Worm (Caenorhabditis elegans) whole organism, L4/young adult: Measurements from ENCODE around the gene cpg-1.

ENCODE experiments used
- dao-5 ChIP-seq: sonication (generic microtip); optimal IDR thresholded peaks from 2 replicates; lab custom pipeline; 2016; ENCODE audit warnings: missing genotype, missing genetic modification characterization, moderate library complexity, missing compliant biosample characterization
- him-1 ChIP-seq: sonication (generic microtip); optimal IDR thresholded peaks from 2 replicates; lab custom pipeline; 2016; ENCODE audit warnings: missing genotype, missing genetic modification reagents, missing genetic modification characterization, missing compliant biosample characterization

DNA sequence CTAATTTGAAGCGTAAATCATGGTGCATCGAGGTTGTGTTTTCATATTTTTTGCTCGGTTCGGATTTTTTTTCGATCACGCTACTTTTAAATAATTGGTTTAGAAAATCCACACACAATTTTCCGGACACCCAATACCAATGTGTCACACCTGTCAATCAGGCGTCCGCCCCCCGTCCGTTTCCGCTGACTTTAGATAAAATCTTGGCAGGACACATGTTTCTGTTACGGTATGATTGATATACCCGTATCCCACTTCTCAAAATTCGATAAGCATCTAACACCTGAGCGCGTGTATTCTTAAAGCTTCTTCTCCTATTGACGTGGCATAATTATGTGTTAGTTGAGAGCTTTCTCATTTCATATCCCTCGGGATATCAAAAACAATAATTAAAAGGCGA, 41.1 kb upstream of the cpg-1 start:
- no peak for TF ChIP-seq him-1 (tag; lab: Kevin White, UChicago)
- TF ChIP-seq dao-5 (tag; lab: Kevin White, UChicago) = no peak
